Worm (Caenorhabditis elegans) whole organism, early embryonic: ENCODE measurements around the gene stip-1.

Experiments used
- B0310.2 ChIP-seq: sonication (generic microtip); optimal IDR thresholded peaks from 2 replicates; lab custom pipeline; 2016; ENCODE audit warnings: mild to moderate bottlenecking, missing genetic modification characterization, missing compliant biosample characterization
- F13C5.2 ChIP-seq: sonication (generic microtip); optimal IDR thresholded peaks from 2 replicates; lab custom pipeline; 2017; ENCODE audit warnings: mild to moderate bottlenecking, missing genetic modification characterization, inconsistent platforms, missing compliant biosample characterization
- aly-1 ChIP-seq: sonication (generic microtip); optimal IDR thresholded peaks from 2 replicates; lab custom pipeline; 2016; ENCODE audit warnings: missing genetic modification characterization, missing compliant biosample characterization
- ama-1 ChIP-seq: fragments of 150-350 bp; optimal IDR thresholded peaks from 2 replicates; lab custom pipeline; 2014
- ceh-13 ChIP-seq: fragments of 200-800 bp; sonication (Bioruptor generic); optimal IDR thresholded peaks from 2 replicates; lab custom pipeline; 2018; ENCODE audit warnings: mild to moderate bottlenecking, missing genetic modification characterization, missing compliant biosample characterization
- ets-7 ChIP-seq: sonication (generic microtip); optimal IDR thresholded peaks from 2 replicates; lab custom pipeline; 2016; ENCODE audit warnings: missing genotype, missing genetic modification characterization, missing compliant biosample characterization
- flt-1 ChIP-seq: fragments of 200-800 bp; sonication (Bioruptor generic); IDR thresholded peaks from 2 replicates; pipeline ENCODE4 v1.3.6; 2022; ENCODE audit warnings: missing genetic modification characterization, missing compliant biosample characterization
- hmbx-1 ChIP-seq: sonication (generic microtip); optimal IDR thresholded peaks from 2 replicates; lab custom pipeline; 2016; ENCODE audit warnings: mild to moderate bottlenecking, missing genetic modification characterization, missing compliant biosample characterization
- hnd-1 ChIP-seq: sonication (generic microtip); optimal IDR thresholded peaks from 2 replicates; lab custom pipeline; 2016; ENCODE audit warnings: missing genetic modification characterization, missing compliant biosample characterization
- scrt-1 ChIP-seq: fragments of 200-800 bp; sonication (Bioruptor generic); IDR thresholded peaks from 2 replicates; pipeline ENCODE4 v1.3.6; 2022; ENCODE audit warnings: missing genetic modification characterization, missing compliant biosample characterization
- sea-1 ChIP-seq: fragments of 200-800 bp; sonication (Bioruptor generic); conservative IDR thresholded peaks from 2 replicates; pipeline ENCODE4 v1.3.6; 2022; ENCODE audit warnings: missing genetic modification characterization, missing compliant biosample characterization
- tbx-11 ChIP-seq: fragments of 200-800 bp; sonication (Bioruptor generic); IDR thresholded peaks from 2 replicates; pipeline ENCODE4 v1.3.6; 2022; ENCODE audit warnings: missing genetic modification characterization, missing compliant biosample characterization
- tbx-37 ChIP-seq: fragments of 200-800 bp; sonication (Bioruptor generic); conservative IDR thresholded peaks from 2 replicates; pipeline ENCODE4 v1.3.6; 2022; ENCODE audit warnings: missing genetic modification reagents, missing genetic modification characterization, missing compliant biosample characterization

DNA sequence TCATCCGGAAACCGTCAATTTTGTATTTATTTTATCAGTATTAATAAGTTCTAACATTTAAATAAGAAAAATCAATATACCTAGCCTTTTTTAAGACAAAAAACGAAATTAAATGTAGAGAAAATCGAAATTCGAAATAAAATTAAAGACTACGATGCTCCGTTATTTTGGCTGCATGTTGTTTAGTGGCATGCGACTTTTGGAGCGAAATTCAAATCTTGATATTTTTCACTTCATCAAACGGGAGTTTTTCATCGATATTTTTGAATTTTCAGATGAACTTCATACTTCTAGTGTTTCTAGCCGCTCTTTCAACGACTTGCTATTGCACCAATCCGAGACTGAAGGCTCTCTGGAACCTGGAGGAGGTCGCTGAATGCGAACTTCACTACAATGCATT lies 675 bp upstream of the stip-1 start, which contains the start of gene C07E3.9:
- TF ChIP-seq tbx-11 (no peak), ama-1 (lab: Kevin White, UChicago) (no peak), flt-1 (GFP tag; lab: Robert Waterston, UW) (no peak), B0310.2 (tag; lab: Kevin White, UChicago) (no peak), ceh-13 (no peak), hnd-1 (tag; lab: Kevin White, UChicago) (no peak), sea-1 (GFP tag; lab: Robert Waterston, UW) (no peak), scrt-1 (GFP tag; lab: Robert Waterston, UW) (no peak), F13C5.2 (tag; lab: Kevin White, UChicago) (no peak), ets-7 (tag; lab: Kevin White, UChicago) (no peak), aly-1 (tag; lab: Kevin White, UChicago) (no peak), hmbx-1 (tag; lab: Kevin White, UChicago) (no peak), tbx-37 (GFP tag; lab: Robert Waterston, UW) (no peak)
